Worm (Caenorhabditis elegans): ENCODE measurements around the gene Y47D7A.11.

DNA sequence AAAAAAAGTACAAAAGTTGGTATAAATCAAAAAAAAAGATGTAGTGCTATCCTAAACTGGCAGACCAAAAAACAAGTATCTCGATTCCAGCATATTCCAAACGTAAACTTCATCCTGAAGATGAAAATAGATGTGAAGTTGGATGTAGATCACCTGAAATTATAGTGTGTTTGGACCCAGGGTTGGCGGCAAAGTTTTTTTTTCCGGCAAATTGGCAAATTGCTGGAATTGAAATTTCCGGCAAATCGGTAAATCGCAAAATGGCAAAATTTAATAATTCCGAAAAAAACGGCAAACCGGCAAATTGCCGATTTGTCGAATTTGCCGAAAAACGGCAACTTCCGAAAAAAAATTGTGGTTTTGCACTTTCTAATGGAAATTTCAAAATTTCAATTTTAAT lies 43.6 kb downstream of the Y47D7A.11 start, which contains the start of gene F13A2.2:
- TF ChIP-seq nhr-76 (tag; optimal IDR thresholded peaks at IDR 0.05) (no peak), mep-1 (tag; optimal IDR thresholded peaks at IDR 0.05) (no peak), snpc-4 (tag; optimal IDR thresholded peaks at IDR 0.05) (no peak), ces-1 (GFP tag; optimal IDR thresholded peaks at IDR 0.05) (no peak), unc-120 (tag; optimal IDR thresholded peaks at IDR 0.05; ENCODE audit: poor library complexity, severe bottlenecking) (no peak), cnd-1 (tag; optimal IDR thresholded peaks at IDR 0.05) (no peak), blmp-1 (tag; optimal IDR thresholded peaks at IDR 0.05) (no peak), unc-39 (tag; optimal IDR thresholded peaks at IDR 0.05) (no peak), ztf-11 (tag; optimal IDR thresholded peaks at IDR 0.05) (no peak), unc-62 (GFP tag; optimal IDR thresholded peaks at IDR 0.05) (no peak), elt-1 (tag; optimal IDR thresholded peaks at IDR 0.05; ENCODE audit: borderline replicate concordance, insufficient read depth) (no peak), nhr-28 (tag; optimal IDR thresholded peaks at IDR 0.05) (no peak), elt-3 (tag; optimal IDR thresholded peaks at IDR 0.05) (no peak), M03D4.4 (tag; optimal IDR thresholded peaks at IDR 0.05) (no peak)

Measured in whole organism, mixed stage, embryonic.